Worm (Caenorhabditis elegans): ENCODE measurements around the gene C06A1.6.

Gene C06A1.6

ce11 chrII:10548778-10549671 is 15.5 kb downstream of the C06A1.6 start (continued):
- peak; percentile 72 for TF ChIP-seq jun-1 (tag; optimal IDR thresholded peaks at IDR 0.05)
- no peak for TF ChIP-seq nhr-12 (tag; optimal IDR thresholded peaks at IDR 0.05)
- TF ChIP-seq elt-2 (tag; optimal IDR thresholded peaks at IDR 0.05) = peak; percentile 62
- TF ChIP-seq nhr-28 (tag; optimal IDR thresholded peaks at IDR 0.05) = no peak
- TF ChIP-seq lin-39 (tag; optimal IDR thresholded peaks at IDR 0.05) = peak; percentile 88

- TF ChIP-seq jun-1 (tag; optimal IDR thresholded peaks at IDR 0.05) (peak; percentile 61), tbx-2 (tag; optimal IDR thresholded peaks at IDR 0.05) (no peak), ama-1 (optimal IDR thresholded peaks at IDR 0.05) (peak; percentile 85), lin-39 (tag; optimal IDR thresholded peaks at IDR 0.05) (no peak), nhr-25 (tag; optimal IDR thresholded peaks at IDR 0.05) (peak; percentile 31), egl-5 (tag; optimal IDR thresholded peaks at IDR 0.05) (no peak), nfya-1 (tag; optimal IDR thresholded peaks at IDR 0.05; ENCODE audit: insufficient read depth) (peak; percentile 53), pqm-1 (tag; optimal IDR thresholded peaks at IDR 0.05) (peak; percentile 51), mml-1 (tag; optimal IDR thresholded peaks at IDR 0.05) (no peak), elt-2 (tag; optimal IDR thresholded peaks at IDR 0.05) (peak; percentile 25), zag-1 (tag; optimal IDR thresholded peaks at IDR 0.05) (no peak), ceh-9 (tag; optimal IDR thresholded peaks at IDR 0.05) (no peak)
Measured at ce11 chrII:10547803-10548693, 16.4 kb downstream of the C06A1.6 start.

- no peak for TF ChIP-seq ztf-11 (tag; optimal IDR thresholded peaks at IDR 0.05)
- TF ChIP-seq lin-39 (tag; optimal IDR thresholded peaks at IDR 0.05) = peak; percentile 3
- TF ChIP-seq pha-4 (tag; optimal IDR thresholded peaks at IDR 0.05) = no peak
- TF ChIP-seq nhr-25 (tag; optimal IDR thresholded peaks at IDR 0.05) = peak; percentile 4
- no peak for TF ChIP-seq nhr-23 (tag; optimal IDR thresholded peaks at IDR 0.05)
- no peak for TF ChIP-seq mdl-1 (tag; optimal IDR thresholded peaks at IDR 0.05)
Measured at ce11 chrII:10547311-10547710, 17.2 kb downstream of the C06A1.6 start.

- TF ChIP-seq skn-1 (tag; optimal IDR thresholded peaks at IDR 0.05) = no peak
- no peak for TF ChIP-seq elt-2 (tag; optimal IDR thresholded peaks at IDR 0.05)
- TF ChIP-seq nhr-25 (tag; optimal IDR thresholded peaks at IDR 0.05) = peak; percentile 24
- TF ChIP-seq ztf-4 (tag; optimal IDR thresholded peaks at IDR 0.05) = peak; percentile 36
- peak; percentile 3 for TF ChIP-seq nhr-11 (tag; optimal IDR thresholded peaks at IDR 0.05)
- peak; percentile 14 for TF ChIP-seq lin-39 (tag; optimal IDR thresholded peaks at IDR 0.05)
- TF ChIP-seq nfya-1 (tag; optimal IDR thresholded peaks at IDR 0.05; ENCODE audit: insufficient read depth) = peak; percentile 5
Measured at ce11 chrII:10546784-10547087, 17.7 kb downstream of the C06A1.6 start.

- TF ChIP-seq eor-1 (tag; optimal IDR thresholded peaks at IDR 0.05) = peak in 1 of 2 experiments; percentile 28
- TF ChIP-seq pha-4 (tag; optimal IDR thresholded peaks at IDR 0.05) = peak; percentile 3
- TF ChIP-seq nhr-43 (tag; optimal IDR thresholded peaks at IDR 0.05; ENCODE audit: poor library complexity, severe bottlenecking) = peak; percentile 37
- TF ChIP-seq nhr-12 (tag; optimal IDR thresholded peaks at IDR 0.05) = no peak
- peak; percentile 70 for TF ChIP-seq ama-1 (optimal IDR thresholded peaks at IDR 0.05)
- TF ChIP-seq ceh-9 (tag; optimal IDR thresholded peaks at IDR 0.05) = no peak
- TF ChIP-seq nfya-1 (tag; optimal IDR thresholded peaks at IDR 0.05; ENCODE audit: insufficient read depth) = peak; percentile 16
- TF ChIP-seq nhr-25 (tag; optimal IDR thresholded peaks at IDR 0.05) = no peak
Measured at ce11 chrII:10545924-10546783, 18.3 kb downstream of the C06A1.6 start.

ce11 chrII:10545213-10545612 is 19.3 kb downstream of the C06A1.6 start:
- peak; percentile 50 for TF ChIP-seq nhr-43 (tag; optimal IDR thresholded peaks at IDR 0.05; ENCODE audit: poor library complexity, severe bottlenecking)
- TF ChIP-seq ceh-82 (tag; optimal IDR thresholded peaks at IDR 0.05) = no peak
- TF ChIP-seq nhr-23 (tag; optimal IDR thresholded peaks at IDR 0.05) = no peak
- no peak for TF ChIP-seq skn-1 (tag; optimal IDR thresholded peaks at IDR 0.05)
- peak; percentile 65 for TF ChIP-seq nhr-25 (tag; optimal IDR thresholded peaks at IDR 0.05)
- no peak for TF ChIP-seq nhr-12 (tag; optimal IDR thresholded peaks at IDR 0.05)
- TF ChIP-seq ztf-4 (tag; optimal IDR thresholded peaks at IDR 0.05) = no peak
- TF ChIP-seq nfya-1 (tag; optimal IDR thresholded peaks at IDR 0.05; ENCODE audit: insufficient read depth) = no peak
- no peak for TF ChIP-seq sea-2 (GFP tag; optimal IDR thresholded peaks at IDR 0.05)
- no peak for TF ChIP-seq ZK546.5 (tag; optimal IDR thresholded peaks at IDR 0.05)
- no peak for TF ChIP-seq snpc-4 (tag; optimal IDR thresholded peaks at IDR 0.05)
- no peak for TF ChIP-seq elt-1 (tag; optimal IDR thresholded peaks at IDR 0.05)
- no peak for TF ChIP-seq fkh-2 (tag; optimal IDR thresholded peaks at IDR 0.05)
- no peak for TF ChIP-seq hmg-11 (tag; optimal IDR thresholded peaks at IDR 0.05)
- peak; percentile 38 for TF ChIP-seq ama-1 (optimal IDR thresholded peaks at IDR 0.05)
- no peak for TF ChIP-seq jun-1 (tag; optimal IDR thresholded peaks at IDR 0.05)
- TF ChIP-seq nhr-67 (tag; optimal IDR thresholded peaks at IDR 0.05) = no peak
- TF ChIP-seq ceh-9 (tag; optimal IDR thresholded peaks at IDR 0.05) = no peak
